Worm (Caenorhabditis elegans): ENCODE results near the gene fbxb-50.

Gene fbxb-50

ce11 chrII:1579886-1580285, 23.6 kb downstream of the fbxb-50 start, which contains the start of gene math-38:
math-38 (minus strand) TSS chrII:1579986.
- no peak for TF ChIP-seq lim-6 (tag; optimal IDR thresholded peaks at IDR 0.05)
- no peak for TF ChIP-seq pha-2 (tag; optimal IDR thresholded peaks at IDR 0.05)
- TF ChIP-seq pros-1 (tag; optimal IDR thresholded peaks at IDR 0.05), result no peak
- no peak for TF ChIP-seq fkh-10 (GFP tag; optimal IDR thresholded peaks at IDR 0.05)
- TF ChIP-seq ceh-31 (tag; optimal IDR thresholded peaks at IDR 0.05), result no peak
- TF ChIP-seq hlh-30 (tag; optimal IDR thresholded peaks at IDR 0.05; ENCODE audit: insufficient read depth), result no peak
- TF ChIP-seq nhr-11 (tag; optimal IDR thresholded peaks at IDR 0.05), result no peak
- TF ChIP-seq elt-2 (tag; optimal IDR thresholded peaks at IDR 0.05), result no peak
- TF ChIP-seq C38D4.7 (GFP tag; optimal IDR thresholded peaks at IDR 0.05), result no peak
- no peak for TF ChIP-seq ceh-14 (tag; optimal IDR thresholded peaks at IDR 0.05)
- no peak for TF ChIP-seq T23F11.4 (GFP tag; optimal IDR thresholded peaks at IDR 0.05)

DNA sequence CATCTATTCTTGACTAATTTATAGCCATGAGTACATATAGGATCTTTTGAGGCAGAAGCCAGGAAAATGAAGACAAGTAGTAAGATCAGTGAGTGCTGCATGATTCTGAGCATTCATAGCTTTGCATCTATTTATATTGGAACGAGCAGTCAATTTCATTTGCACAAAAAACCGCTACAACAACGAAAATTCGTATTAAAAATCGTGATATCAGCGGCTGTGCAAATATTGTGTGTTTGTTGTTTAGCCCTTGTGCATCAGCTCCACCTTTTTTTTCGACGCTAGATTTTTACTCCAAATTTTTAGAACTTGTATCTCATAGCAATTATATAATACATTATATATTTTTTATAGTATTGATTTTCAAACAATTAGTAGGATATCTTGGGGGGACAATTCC, 27.9 kb downstream of the fbxb-50 start, which contains the start of gene clec-21:
Gene clec-21, minus strand, starts transcription at position 101 of the 400 bp plus-strand sequence.
- TF ChIP-seq lim-6 (tag; optimal IDR thresholded peaks at IDR 0.05) (no peak), Y22D7AL.16 (tag; optimal IDR thresholded peaks at IDR 0.05) (no peak), tbx-7 (tag; optimal IDR thresholded peaks at IDR 0.05) (no peak), ceh-19 (GFP tag; optimal IDR thresholded peaks at IDR 0.05) (no peak), ceh-30 (tag; optimal IDR thresholded peaks at IDR 0.05) (no peak), hlh-6 (tag; optimal IDR thresholded peaks at IDR 0.05) (no peak), pqm-1 (tag; optimal IDR thresholded peaks at IDR 0.05) (no peak)

- no peak for TF ChIP-seq ceh-34 (tag; optimal IDR thresholded peaks at IDR 0.05)
- no peak for TF ChIP-seq eyg-1 (tag; optimal IDR thresholded peaks at IDR 0.05)
- no peak for TF ChIP-seq ceh-30 (tag; optimal IDR thresholded peaks at IDR 0.05)
- no peak for TF ChIP-seq ahr-1 (tag; optimal IDR thresholded peaks at IDR 0.05)
- no peak for TF ChIP-seq ztf-16 (tag; optimal IDR thresholded peaks at IDR 0.05)
- TF ChIP-seq pha-2 (tag; optimal IDR thresholded peaks at IDR 0.05), result no peak
- no peak for TF ChIP-seq ceh-2 (tag; optimal IDR thresholded peaks at IDR 0.05)
- no peak for TF ChIP-seq C38D4.7 (GFP tag; optimal IDR thresholded peaks at IDR 0.05)
- TF ChIP-seq elt-2 (tag; optimal IDR thresholded peaks at IDR 0.05), result no peak
- no peak for TF ChIP-seq nhr-11 (tag; optimal IDR thresholded peaks at IDR 0.05)
- no peak for TF ChIP-seq ceh-24 (tag; optimal IDR thresholded peaks at IDR 0.05)
- TF ChIP-seq sdc-2 (tag; optimal IDR thresholded peaks at IDR 0.05), result no peak
- no peak for TF ChIP-seq pha-4 (tag; optimal IDR thresholded peaks at IDR 0.05)
- no peak for TF ChIP-seq sox-4 (tag; optimal IDR thresholded peaks at IDR 0.05)
- no peak for TF ChIP-seq che-1 (tag; optimal IDR thresholded peaks at IDR 0.05)
- TF ChIP-seq Y22D7AL.16 (tag; optimal IDR thresholded peaks at IDR 0.05), result no peak
- TF ChIP-seq ceh-45 (GFP tag; IDR thresholded peaks at IDR 0.05), result no peak
- TF ChIP-seq hlh-8 (tag; optimal IDR thresholded peaks at IDR 0.05), result no peak
These were observed 30.1 kb downstream of the fbxb-50 start, which contains the start of gene T07H3.8 for ce11 chrII:1586305-1586704. T07H3.8 (plus strand) TSS chrII:1586605.

ce11 chrII:1589845-1590244, 33.6 kb downstream of the fbxb-50 start, which contains the start of gene T07H3.7:
T07H3.7 (minus strand) TSS chrII:1589945.
- TF ChIP-seq zip-5 (tag; optimal IDR thresholded peaks at IDR 0.05) (no peak), ets-4 (tag; optimal IDR thresholded peaks at IDR 0.05) (no peak), lim-6 (tag; optimal IDR thresholded peaks at IDR 0.05) (no peak), ref-2 (tag; optimal IDR thresholded peaks at IDR 0.05) (no peak), fkh-6 (tag; optimal IDR thresholded peaks at IDR 0.05) (no peak), ceh-2 (tag; optimal IDR thresholded peaks at IDR 0.05) (no peak), ceh-24 (tag; optimal IDR thresholded peaks at IDR 0.05) (no peak), ceh-9 (tag; optimal IDR thresholded peaks at IDR 0.05) (no peak), syd-9 (tag; optimal IDR thresholded peaks at IDR 0.05) (no peak), ahr-1 (tag; optimal IDR thresholded peaks at IDR 0.05) (no peak), fkh-10 (GFP tag; optimal IDR thresholded peaks at IDR 0.05) (no peak), pqm-1 (tag; optimal IDR thresholded peaks at IDR 0.05) (no peak), che-1 (tag; optimal IDR thresholded peaks at IDR 0.05) (no peak), K02D7.2 (tag; optimal IDR thresholded peaks at IDR 0.05) (no peak), nfya-1 (tag; optimal IDR thresholded peaks at IDR 0.05) (no peak), eyg-1 (tag; optimal IDR thresholded peaks at IDR 0.05) (no peak), ceh-18 (tag; optimal IDR thresholded peaks at IDR 0.05) (no peak)
